Worm (Caenorhabditis elegans) whole organism, L4 larva: ENCODE results near the gene W09C2.8.

ENCODE experiments used
- F10B5.3 ChIP-seq: sonication (generic microtip); optimal IDR thresholded peaks from 2 replicates; lab custom pipeline; 2016; ENCODE audit warnings: mild to moderate bottlenecking, missing genetic modification characterization, missing compliant biosample characterization
- F44E2.7 ChIP-seq: fragments of 200-800 bp; sonication (Bioruptor generic); IDR thresholded peaks from 2 replicates; pipeline ENCODE4 v2.1.2; 2022; ENCODE audit warnings: missing genetic modification characterization, missing compliant biosample characterization
- Y105C5A.15 ChIP-seq: fragments of 200-800 bp; sonication (Bioruptor generic); IDR thresholded peaks from 2 replicates; pipeline ENCODE4 v1.3.6; 2022; ENCODE audit warnings: missing genetic modification characterization, missing compliant biosample characterization
- aha-1 ChIP-seq: fragments of 150-350 bp; peaks from one replicate; lab custom pipeline; 2014; ENCODE audit warnings: missing biosample characterization, missing genetic modification characterization
- ama-1 ChIP-seq: fragments of 150-350 bp; optimal IDR thresholded peaks from 2 replicates; lab custom pipeline; 2014; ENCODE audit warnings: inconsistent platforms, mixed read lengths
- attf-4 ChIP-seq: sonication (generic microtip); optimal IDR thresholded peaks from 3 replicates; lab custom pipeline; 2017; ENCODE audit warnings: missing biosample characterization, missing genetic modification characterization
- ceh-44 ChIP-seq: fragments of 200-800 bp; sonication (Bioruptor generic); IDR thresholded peaks from 2 replicates; pipeline ENCODE4 v1.3.6; 2022; ENCODE audit warnings: missing genetic modification reagents, missing genetic modification characterization, missing compliant biosample characterization
- ceh-62 ChIP-seq: sonication (generic microtip); optimal IDR thresholded peaks from 2 replicates; lab custom pipeline; 2017; ENCODE audit warnings: missing biosample characterization, missing genetic modification characterization
- cey-2 ChIP-seq: sonication (generic microtip); optimal IDR thresholded peaks from 3 replicates; lab custom pipeline; 2017; ENCODE audit warnings: missing genetic modification characterization, mild to moderate bottlenecking, missing compliant biosample characterization, antibody characterized with exemption, borderline replicate concordance; ENCODE audit not compliant: insufficient read depth
- daf-12 ChIP-seq: fragments of 150-350 bp; optimal IDR thresholded peaks from 2 replicates; lab custom pipeline; 2014; ENCODE audit warnings: missing biosample characterization, missing genetic modification reagents, missing genetic modification characterization
- dmd-6 ChIP-seq: fragments of 200-800 bp; sonication (Bioruptor generic); IDR thresholded peaks from 2 replicates; pipeline ENCODE4 v1.3.6; 2022; ENCODE audit warnings: missing genetic modification reagents, missing genetic modification characterization, missing compliant biosample characterization
- dve-1 ChIP-seq: sonication (generic microtip); optimal IDR thresholded peaks from 2 replicates; lab custom pipeline; 2017; ENCODE audit warnings: antibody characterized with exemption, mild to moderate bottlenecking, missing genetic modification characterization, missing compliant biosample characterization; ENCODE audit not compliant: insufficient read depth
- hlh-11 ChIP-seq: fragments of 200-800 bp; sonication (Bioruptor generic); optimal IDR thresholded peaks from 2 replicates; lab custom pipeline; 2018; ENCODE audit warnings: mild to moderate bottlenecking, missing genetic modification characterization, missing compliant biosample characterization
- hlh-30 ChIP-seq: sonication (generic microtip); optimal IDR thresholded peaks from 2 replicates; lab custom pipeline; 2017; ENCODE audit warnings: antibody characterized with exemption, mild to moderate bottlenecking, missing genetic modification characterization, missing compliant biosample characterization; ENCODE audit not compliant: insufficient read depth
- hmg-1.1 ChIP-seq: fragments of 200-800 bp; sonication (Bioruptor generic); IDR thresholded peaks from 2 replicates; pipeline ENCODE4 v1.3.6; 2022; ENCODE audit warnings: missing genetic modification reagents, missing genetic modification characterization, missing compliant biosample characterization
- lim-7 ChIP-seq: fragments of 200-800 bp; sonication (Bioruptor generic); IDR thresholded peaks from 2 replicates; pipeline ENCODE4 v1.3.6; 2022; ENCODE audit warnings: missing genetic modification characterization, missing compliant biosample characterization
- lsy-2 ChIP-seq, 2 experiments: fragments of 150-350 bp in 1 of 2; sonication (generic microtip) in 1 of 2; optimal IDR thresholded peaks; 2 replicates each; lab custom pipeline; 2014 to 2017; ENCODE audit warnings: missing biosample characterization in 2 of 2, missing genetic modification characterization in 2 of 2
- mdl-1 ChIP-seq, 2 experiments: fragments of 150-350 bp in 1 of 2; sonication (generic microtip) in 1 of 2; optimal IDR thresholded peaks; 2 replicates each; lab custom pipeline; 2014 to 2017; ENCODE audit warnings: missing biosample characterization in 2 of 2, missing genetic modification characterization in 2 of 2
- mes-2 ChIP-seq: sonication (generic microtip); optimal IDR thresholded peaks from 2 replicates; lab custom pipeline; 2016; ENCODE audit warnings: missing genotype, mild to moderate bottlenecking, missing genetic modification characterization, missing compliant biosample characterization; ENCODE audit not compliant: poor library complexity, severe bottlenecking
- mxl-3 ChIP-seq: fragments of 200-800 bp; sonication (Bioruptor generic); optimal IDR thresholded peaks from 2 replicates; lab custom pipeline; 2018; ENCODE audit warnings: mild to moderate bottlenecking, missing genetic modification characterization, missing compliant biosample characterization
- nhr-25 ChIP-seq: sonication (generic microtip); optimal IDR thresholded peaks from 2 replicates; lab custom pipeline; 2017; ENCODE audit warnings: missing genetic modification characterization, mild to moderate bottlenecking, missing compliant biosample characterization, antibody characterized with exemption, moderate library complexity, borderline replicate concordance; ENCODE audit not compliant: insufficient read depth
- nhr-48 ChIP-seq: sonication (generic microtip); optimal IDR thresholded peaks from 2 replicates; lab custom pipeline; 2016; ENCODE audit warnings: mild to moderate bottlenecking, missing genetic modification characterization, missing compliant biosample characterization
- php-3 ChIP-seq: fragments of 200-800 bp; sonication (Bioruptor generic); IDR thresholded peaks from 2 replicates; pipeline ENCODE4 v1.3.6; 2022; ENCODE audit warnings: missing genetic modification reagents, missing genetic modification characterization, missing compliant biosample characterization
- pqm-1 ChIP-seq: sonication (generic microtip); optimal IDR thresholded peaks from 2 replicates; lab custom pipeline; 2017; ENCODE audit warnings: missing biosample characterization, missing genetic modification characterization
- sdz-12 ChIP-seq: fragments of 200-800 bp; sonication (Bioruptor generic); optimal IDR thresholded peaks from 2 replicates; lab custom pipeline; 2018; ENCODE audit warnings: mild to moderate bottlenecking, missing genetic modification characterization, missing compliant biosample characterization
- spr-3 ChIP-seq: fragments of 200-800 bp; sonication (Bioruptor generic); optimal IDR thresholded peaks from 2 replicates; lab custom pipeline; 2018; ENCODE audit warnings: mild to moderate bottlenecking, missing genetic modification characterization, missing compliant biosample characterization
- tag-97 ChIP-seq: fragments of 200-800 bp; sonication (Bioruptor generic); IDR thresholded peaks from 2 replicates; pipeline ENCODE4 v1.3.6; 2022; ENCODE audit warnings: missing genetic modification characterization, missing compliant biosample characterization
- unc-62 ChIP-seq, 3 experiments: fragments of 150-350 bp in 1 of 3; sonication (generic microtip); optimal IDR thresholded peaks in 2 of 3; peaks in 1 of 3; 1 replicate in 1 of 3; 2 replicates in 2 of 3; lab custom pipeline; 2014 to 2017; ENCODE audit warnings: missing biosample characterization in 3 of 3, missing genetic modification characterization in 3 of 3, missing genetic modification reagents in 3 of 3, missing genotype in 1 of 3

Gene W09C2.8

DNA sequence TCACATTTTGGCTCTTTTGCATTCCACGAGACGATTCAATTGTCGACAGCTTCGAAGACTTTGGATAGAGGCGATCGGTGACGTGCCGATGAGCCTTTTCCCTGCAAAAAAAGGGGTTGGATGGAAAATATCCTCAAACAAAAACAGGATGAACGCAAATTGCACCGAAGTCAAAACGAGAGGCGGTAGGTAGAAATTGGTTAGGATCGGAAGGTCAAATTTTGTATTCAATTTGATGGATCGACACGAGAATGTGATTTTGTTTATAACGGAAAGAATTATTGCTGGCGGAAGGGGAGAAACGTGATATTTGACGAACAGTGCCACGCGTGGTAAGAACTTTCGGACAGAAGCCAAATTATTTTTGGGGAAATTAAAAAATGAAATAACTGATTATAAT lies 10.7 kb upstream of the W09C2.8 start, which contains the start of gene mca-1:
mca-1 (minus strand) TSS at position 101 of the 400 bp plus-strand sequence.
- TF ChIP-seq attf-4 (tag; lab: Kevin White, UChicago) (no peak), aha-1 (peak; percentile 3)

DNA sequence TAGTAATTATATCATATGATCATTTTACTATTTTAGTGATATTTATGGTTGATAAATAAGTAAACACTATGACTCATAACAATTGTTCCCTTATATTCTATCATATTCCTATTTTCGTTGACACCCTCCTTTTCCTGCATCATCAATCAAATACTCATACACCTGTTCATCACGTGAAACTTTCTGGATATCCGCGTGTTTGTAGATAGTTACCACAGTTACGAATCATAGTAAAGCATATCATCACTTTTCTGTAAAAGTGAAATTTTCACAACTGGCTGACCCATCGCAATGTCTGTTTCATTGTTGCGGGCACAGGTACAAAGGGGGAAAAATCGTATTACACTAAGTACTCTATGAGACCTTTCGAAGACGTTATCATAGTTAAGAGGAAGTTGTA lies 9.7 kb upstream of the W09C2.8 start:
- TF ChIP-seq daf-12 (tag; lab: Kevin White, UChicago) (no peak), hlh-11 (tag; lab: Kevin White, UChicago) (peak; percentile 39), cey-2 (tag; lab: Kevin White, UChicago) (peak; percentile 37), nhr-48 (peak; percentile 64), dmd-6 (GFP tag; lab: Robert Waterston, UW) (peak; percentile 38), nhr-25 (tag; lab: Kevin White, UChicago) (no peak), pqm-1 (no peak), hlh-30 (tag; lab: Kevin White, UChicago) (peak; percentile 13)

DNA sequence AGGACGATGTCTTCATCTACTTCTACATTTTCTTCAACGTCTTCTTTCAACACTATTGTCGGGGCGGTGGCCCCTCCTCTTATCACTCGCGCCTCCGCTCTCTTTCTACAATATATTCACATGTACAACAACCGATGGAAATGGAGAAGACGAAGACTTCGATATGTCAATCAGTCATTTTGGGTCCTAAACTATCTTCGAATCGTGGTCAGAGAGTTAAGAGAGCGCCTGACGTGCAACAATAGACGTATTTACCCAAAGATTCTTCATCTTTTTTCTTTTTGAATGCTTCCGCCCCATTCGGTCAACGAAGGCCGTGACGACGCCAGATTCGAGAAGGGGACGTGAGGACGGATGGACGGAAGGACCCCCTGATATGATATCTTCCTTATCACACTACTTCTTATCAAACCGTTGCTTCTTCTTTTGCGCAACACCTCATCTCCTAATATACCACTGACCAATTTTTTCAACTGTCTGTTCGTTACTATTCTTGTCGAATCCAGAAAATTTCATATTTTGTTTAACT lies 8.9 kb upstream of the W09C2.8 start:
- TF ChIP-seq hlh-30 (tag; lab: Kevin White, UChicago) = peak; percentile 41
- TF ChIP-seq hmg-1.1 (GFP tag; lab: Robert Waterston, UW) = no peak
- no peak for TF ChIP-seq php-3 (GFP tag; lab: Robert Waterston, UW)
- TF ChIP-seq aha-1 = peak; percentile 44
- peak; percentile 32 for TF ChIP-seq hlh-11 (tag; lab: Kevin White, UChicago)
- peak; percentile 10 for TF ChIP-seq nhr-48
- TF ChIP-seq unc-62 (GFP tag; optimal IDR thresholded peaks at IDR 0.05 in 1 of 2; lab: Kevin White, UChicago) = peak in 1 of 2 experiments; percentile 9
- no peak for TF ChIP-seq unc-62 (tag; optimal IDR thresholded peaks at IDR 0.05; lab: Kevin White, UChicago)
- no peak for TF ChIP-seq ama-1 (lab: Kevin White, UChicago)
- peak in 1 of 2 experiments; percentile 26 for TF ChIP-seq mdl-1 (tag; optimal IDR thresholded peaks at IDR 0.05; lab: Kevin White, UChicago)

ce11 chrIV:9632094-9632493 lies 7.9 kb upstream of the W09C2.8 start:
- peak; percentile 8; the same call in 1 of the 2 replicates for TF ChIP-seq dmd-6 (GFP tag; lab: Robert Waterston, UW)
- no peak for TF ChIP-seq ceh-62
- no peak for TF ChIP-seq F10B5.3 (tag; lab: Kevin White, UChicago)
- no peak for TF ChIP-seq Y105C5A.15 (GFP tag; lab: Robert Waterston, UW)
- no peak for TF ChIP-seq attf-4 (tag; lab: Kevin White, UChicago)
- TF ChIP-seq tag-97 = no peak
- TF ChIP-seq ceh-44 (GFP tag; lab: Robert Waterston, UW) = no peak
- TF ChIP-seq, all 104 proteins: peak for 1

ce11 chrIV:9631579-9631978 lies 7.4 kb upstream of the W09C2.8 start:
- no peak for TF ChIP-seq lim-7 (GFP tag; lab: Robert Waterston, UW)
- no peak for TF ChIP-seq mxl-3
- TF ChIP-seq unc-62 (GFP tag; optimal IDR thresholded peaks at IDR 0.05 in 1 of 2; lab: Kevin White, UChicago) = peak in 1 of 2 experiments; percentile 33
- TF ChIP-seq unc-62 (tag; optimal IDR thresholded peaks at IDR 0.05; lab: Kevin White, UChicago) = no peak
- no peak for TF ChIP-seq lsy-2 (tag; optimal IDR thresholded peaks at IDR 0.05; lab: Kevin White, UChicago)
- no peak for TF ChIP-seq F44E2.7 (GFP tag; lab: Robert Waterston, UW)
- TF ChIP-seq hlh-30 (tag; lab: Kevin White, UChicago) = peak; percentile 55
- no peak for TF ChIP-seq sdz-12 (GFP tag; lab: Kevin White, UChicago)
- TF ChIP-seq dve-1 (tag; lab: Kevin White, UChicago) = no peak

- no peak for TF ChIP-seq mes-2 (tag; lab: Kevin White, UChicago)
- TF ChIP-seq aha-1 = peak; percentile 60
- TF ChIP-seq spr-3 (GFP tag; lab: Kevin White, UChicago) = no peak
- TF ChIP-seq, all 104 proteins: peak for 1
These were observed 2.9 kb upstream of the W09C2.8 start for ce11 chrIV:9627033-9627432.
